Fruit fly (Drosophila melanogaster): Measurements from ENCODE around the gene CG44271.

Gene CG44271

dm6 chr2L:6700742-6701141 lies 47.0 kb downstream of the CG44271 start:
- TF ChIP-seq CG32121 (GFP tag; IDR thresholded peaks at IDR 0.05) (no peak), gl (tag; optimal IDR thresholded peaks at IDR 0.05) (no peak), CG14655 (GFP tag; optimal IDR thresholded peaks at IDR 0.05) (no peak), CG13204 (GFP tag; optimal IDR thresholded peaks at IDR 0.05) (no peak), fd96Ca (GFP tag; IDR thresholded peaks at IDR 0.05) (no peak), Snoo (tag; optimal IDR thresholded peaks at IDR 0.05) (no peak), CG8301 (tag; optimal IDR thresholded peaks at IDR 0.05) (no peak), CG15710 (tag; optimal IDR thresholded peaks at IDR 0.05) (no peak), CG8159 (tag; optimal IDR thresholded peaks at IDR 0.05) (no peak), CG34367 (tag; optimal IDR thresholded peaks at IDR 0.05) (no peak)

dm6 chr2L:6698387-6698786 lies 49.3 kb downstream of the CG44271 start:
- peak; percentile 62 for TF ChIP-seq CG14655 (GFP tag; optimal IDR thresholded peaks at IDR 0.05)
- peak; percentile 65 for TF ChIP-seq Pif1A (GFP tag; optimal IDR thresholded peaks at IDR 0.05)
- TF ChIP-seq CG10348 (GFP tag; IDR thresholded peaks at IDR 0.05) = no peak
- peak; percentile 64 for TF ChIP-seq Pif1B (GFP tag; optimal IDR thresholded peaks at IDR 0.05)
- peak; percentile 89 for TF ChIP-seq CG32121 (GFP tag; IDR thresholded peaks at IDR 0.05)
- TF ChIP-seq CG13204 (GFP tag; optimal IDR thresholded peaks at IDR 0.05) = no peak
- TF ChIP-seq CG9948 (tag; optimal IDR thresholded peaks at IDR 0.05) = peak; percentile 55
- TF ChIP-seq rn (GFP tag; IDR thresholded peaks at IDR 0.05) = peak; percentile 65
- peak; percentile 78 for TF ChIP-seq CG12605 (GFP tag; IDR thresholded peaks at IDR 0.05)
- no peak for TF ChIP-seq EcR (GFP tag; optimal IDR thresholded peaks at IDR 0.05)
- TF ChIP-seq CG4496 (GFP tag; IDR thresholded peaks at IDR 0.05) = peak; percentile 89
- no peak for TF ChIP-seq gl (tag; optimal IDR thresholded peaks at IDR 0.05)
- peak; percentile 55 for TF ChIP-seq Snoo (tag; optimal IDR thresholded peaks at IDR 0.05)
- peak; percentile 83; the same call in 2 of the 3 replicates for TF ChIP-seq fd96Ca (GFP tag; IDR thresholded peaks at IDR 0.05)
- TF ChIP-seq CG17806 (tag; optimal IDR thresholded peaks at IDR 0.05) = peak; percentile 60
- TF ChIP-seq CG8159 (tag; optimal IDR thresholded peaks at IDR 0.05) = peak; percentile 62
- peak; percentile 66 for TF ChIP-seq CG8301 (tag; optimal IDR thresholded peaks at IDR 0.05)
- TF ChIP-seq CG15710 (tag; optimal IDR thresholded peaks at IDR 0.05) = peak; percentile 57
- TF ChIP-seq CG34367 (tag; optimal IDR thresholded peaks at IDR 0.05) = peak; percentile 55
- TF ChIP-seq Ets98B (GFP tag; IDR thresholded peaks at IDR 0.05) = peak; percentile 83
- no peak for TF ChIP-seq D1 (tag; optimal IDR thresholded peaks at IDR 0.05)

Measured in whole organism, pupa.